Worm (Caenorhabditis elegans) whole organism, L4 larva: ENCODE measurements around the gene dhs-14.
A peak's percentile ranks its signal among the peaks of the same experiment; 100 is the strongest.

ENCODE experiments used
- F10B5.3 ChIP-seq: sonication (generic microtip); optimal IDR thresholded peaks from 2 replicates; lab custom pipeline; 2016; ENCODE audit warnings: mild to moderate bottlenecking, missing genetic modification characterization, missing compliant biosample characterization
- F26F4.8 ChIP-seq: fragments of 200-800 bp; sonication (Bioruptor generic); conservative IDR thresholded peaks from 2 replicates; pipeline ENCODE4 v1.3.6; 2022; ENCODE audit warnings: missing genetic modification characterization, missing compliant biosample characterization
- R02D3.7 ChIP-seq: fragments of 150-350 bp; sonication (generic microtip); optimal IDR thresholded peaks from 3 replicates; lab custom pipeline; 2014; ENCODE audit warnings: missing biosample characterization, missing genetic modification characterization
- T20F7.1 ChIP-seq: fragments of 200-800 bp; sonication (Bioruptor generic); optimal IDR thresholded peaks from 2 replicates; lab custom pipeline; 2018; ENCODE audit warnings: mild to moderate bottlenecking, missing genetic modification characterization, missing compliant biosample characterization
- Y105C5A.15 ChIP-seq: fragments of 200-800 bp; sonication (Bioruptor generic); IDR thresholded peaks from 2 replicates; pipeline ENCODE4 v1.3.6; 2022; ENCODE audit warnings: missing genetic modification characterization, missing compliant biosample characterization
- Y48G9A.11 ChIP-seq: fragments of 200-800 bp; sonication (Bioruptor generic); IDR thresholded peaks from 2 replicates; pipeline ENCODE4 v1.3.6; 2022; ENCODE audit warnings: missing genetic modification reagents, missing genetic modification characterization, missing compliant biosample characterization
- aha-1 ChIP-seq: fragments of 150-350 bp; peaks from one replicate; lab custom pipeline; 2014; ENCODE audit warnings: missing biosample characterization, missing genetic modification characterization
- ama-1 ChIP-seq: fragments of 150-350 bp; optimal IDR thresholded peaks from 2 replicates; lab custom pipeline; 2014; ENCODE audit warnings: inconsistent platforms, mixed read lengths
- attf-4 ChIP-seq: sonication (generic microtip); optimal IDR thresholded peaks from 3 replicates; lab custom pipeline; 2017; ENCODE audit warnings: missing biosample characterization, missing genetic modification characterization
- ceh-28 ChIP-seq: fragments of 150-350 bp; optimal IDR thresholded peaks from 2 replicates; lab custom pipeline; 2014; ENCODE audit warnings: missing biosample characterization, missing genetic modification reagents, missing genetic modification characterization
- ceh-62 ChIP-seq: sonication (generic microtip); optimal IDR thresholded peaks from 2 replicates; lab custom pipeline; 2017; ENCODE audit warnings: missing biosample characterization, missing genetic modification characterization
- ceh-82 ChIP-seq: sonication (generic microtip); optimal IDR thresholded peaks from 2 replicates; lab custom pipeline; 2017; ENCODE audit warnings: missing biosample characterization, missing genetic modification characterization
- ctbp-1 ChIP-seq: fragments of 200-800 bp; sonication (Bioruptor generic); IDR thresholded peaks from 2 replicates; pipeline ENCODE4 v1.3.6; 2022; ENCODE audit warnings: missing genetic modification reagents, missing genetic modification characterization, missing compliant biosample characterization
- daf-16 ChIP-seq, 3 experiments: sonication (generic microtip); optimal IDR thresholded peaks; 2 replicates each; lab custom pipeline; 2016 to 2017; ENCODE audit warnings: missing genetic modification characterization in 3 of 3, missing genetic modification reagents in 3 of 3, mild to moderate bottlenecking in 2 of 3, missing compliant biosample characterization in 2 of 3, missing biosample characterization in 1 of 3, moderate library complexity in 1 of 3
- dmd-9 ChIP-seq: fragments of 200-800 bp; sonication (Bioruptor generic); IDR thresholded peaks from 2 replicates; pipeline ENCODE4 v1.3.6; 2022; ENCODE audit warnings: missing genetic modification reagents, missing genetic modification characterization, missing compliant biosample characterization
- duxl-1 ChIP-seq: sonication (generic microtip); optimal IDR thresholded peaks from 2 replicates; lab custom pipeline; 2016; ENCODE audit warnings: mild to moderate bottlenecking, missing genetic modification characterization, moderate library complexity, missing compliant biosample characterization; ENCODE audit not compliant: poor library complexity
- egl-27 ChIP-seq: sonication (generic microtip); optimal IDR thresholded peaks from 3 replicates; lab custom pipeline; 2017; ENCODE audit warnings: missing biosample characterization, missing genetic modification reagents, missing genetic modification characterization
- lin-1 ChIP-seq: fragments of 200-800 bp; sonication (Bioruptor generic); IDR thresholded peaks from 2 replicates; pipeline ENCODE4 v1.3.6; 2022; ENCODE audit warnings: missing genetic modification reagents, missing genetic modification characterization, missing compliant biosample characterization
- lin-39 ChIP-seq: fragments of 150-350 bp; optimal IDR thresholded peaks from 2 replicates; lab custom pipeline; 2014; ENCODE audit warnings: missing biosample characterization, missing genetic modification reagents, missing genetic modification characterization
- lsy-2 ChIP-seq, 2 experiments: fragments of 150-350 bp in 1 of 2; sonication (generic microtip) in 1 of 2; optimal IDR thresholded peaks; 2 replicates each; lab custom pipeline; 2014 to 2017; ENCODE audit warnings: missing biosample characterization in 2 of 2, missing genetic modification characterization in 2 of 2
- mdl-1 ChIP-seq, 2 experiments: fragments of 150-350 bp in 1 of 2; sonication (generic microtip) in 1 of 2; optimal IDR thresholded peaks; 2 replicates each; lab custom pipeline; 2014 to 2017; ENCODE audit warnings: missing biosample characterization in 2 of 2, missing genetic modification characterization in 2 of 2
- mep-1 ChIP-seq: fragments of 150-350 bp; sonication (generic microtip); optimal IDR thresholded peaks from 3 replicates; lab custom pipeline; 2014; ENCODE audit warnings: missing biosample characterization, missing genetic modification characterization
- mxl-2 ChIP-seq: fragments of 200-800 bp; sonication (Bioruptor generic); conservative IDR thresholded peaks from 2 replicates; pipeline ENCODE4 v1.3.6; 2022; ENCODE audit warnings: missing genetic modification reagents, missing genetic modification characterization, missing compliant biosample characterization
- mxl-3 ChIP-seq: fragments of 200-800 bp; sonication (Bioruptor generic); optimal IDR thresholded peaks from 2 replicates; lab custom pipeline; 2018; ENCODE audit warnings: mild to moderate bottlenecking, missing genetic modification characterization, missing compliant biosample characterization
- nhr-10 ChIP-seq: fragments of 150-350 bp; optimal IDR thresholded peaks from 2 replicates; lab custom pipeline; 2014; ENCODE audit warnings: missing biosample characterization, missing genetic modification characterization
- nhr-111 ChIP-seq: fragments of 200-800 bp; sonication (Bioruptor generic); optimal IDR thresholded peaks from 2 replicates; lab custom pipeline; 2018; ENCODE audit warnings: mild to moderate bottlenecking, missing genetic modification characterization, missing compliant biosample characterization
- nhr-42 ChIP-seq: fragments of 200-800 bp; sonication (Bioruptor generic); IDR thresholded peaks from 2 replicates; pipeline ENCODE4 v1.3.6; 2022; ENCODE audit warnings: missing genetic modification characterization, missing compliant biosample characterization
- nhr-48 ChIP-seq: sonication (generic microtip); optimal IDR thresholded peaks from 2 replicates; lab custom pipeline; 2016; ENCODE audit warnings: mild to moderate bottlenecking, missing genetic modification characterization, missing compliant biosample characterization
- nhr-76 ChIP-seq: fragments of 150-350 bp; optimal IDR thresholded peaks from 2 replicates; lab custom pipeline; 2014; ENCODE audit warnings: missing biosample characterization, missing genetic modification characterization
- php-3 ChIP-seq: fragments of 200-800 bp; sonication (Bioruptor generic); IDR thresholded peaks from 2 replicates; pipeline ENCODE4 v1.3.6; 2022; ENCODE audit warnings: missing genetic modification reagents, missing genetic modification characterization, missing compliant biosample characterization
- rbr-2 ChIP-seq: sonication (generic microtip); optimal IDR thresholded peaks from 2 replicates; lab custom pipeline; 2016; ENCODE audit warnings: missing genotype, missing genetic modification characterization, missing compliant biosample characterization
- set-16 ChIP-seq: fragments of 200-800 bp; sonication (Bioruptor generic); IDR thresholded peaks from 2 replicates; pipeline ENCODE4 v1.3.6; 2022; ENCODE audit warnings: missing genetic modification reagents, missing genetic modification characterization, missing compliant biosample characterization
- snpc-1.2 ChIP-seq: fragments of 200-800 bp; sonication (Bioruptor generic); IDR thresholded peaks from 2 replicates; pipeline ENCODE4 v1.3.6; 2022; ENCODE audit warnings: missing genetic modification reagents, missing genetic modification characterization, missing compliant biosample characterization
- spr-1 ChIP-seq: sonication (generic microtip); optimal IDR thresholded peaks from 2 replicates; lab custom pipeline; 2016; ENCODE audit warnings: mild to moderate bottlenecking, missing genetic modification characterization, missing compliant biosample characterization
- tag-97 ChIP-seq: fragments of 200-800 bp; sonication (Bioruptor generic); IDR thresholded peaks from 2 replicates; pipeline ENCODE4 v1.3.6; 2022; ENCODE audit warnings: missing genetic modification characterization, missing compliant biosample characterization
- tra-1 ChIP-seq: fragments of 200-800 bp; sonication (Bioruptor generic); IDR thresholded peaks from 2 replicates; pipeline ENCODE4 v1.3.6; 2022; ENCODE audit warnings: missing genetic modification reagents, missing genetic modification characterization, missing compliant biosample characterization
- unc-130 ChIP-seq: sonication (generic microtip); optimal IDR thresholded peaks from 2 replicates; lab custom pipeline; 2016; ENCODE audit warnings: missing genetic modification reagents, missing genetic modification characterization, missing compliant biosample characterization
- unc-39 ChIP-seq: sonication (generic microtip); optimal IDR thresholded peaks from 2 replicates; lab custom pipeline; 2017; ENCODE audit warnings: missing biosample characterization, missing genetic modification characterization
- zag-1 ChIP-seq: fragments of 150-350 bp; optimal IDR thresholded peaks from 2 replicates; lab custom pipeline; 2014; ENCODE audit warnings: missing biosample characterization, missing genetic modification characterization
- zip-2 ChIP-seq: fragments of 150-350 bp; optimal IDR thresholded peaks from 2 replicates; lab custom pipeline; 2014; ENCODE audit warnings: missing biosample characterization, missing genetic modification characterization

Gene dhs-14

DNA sequence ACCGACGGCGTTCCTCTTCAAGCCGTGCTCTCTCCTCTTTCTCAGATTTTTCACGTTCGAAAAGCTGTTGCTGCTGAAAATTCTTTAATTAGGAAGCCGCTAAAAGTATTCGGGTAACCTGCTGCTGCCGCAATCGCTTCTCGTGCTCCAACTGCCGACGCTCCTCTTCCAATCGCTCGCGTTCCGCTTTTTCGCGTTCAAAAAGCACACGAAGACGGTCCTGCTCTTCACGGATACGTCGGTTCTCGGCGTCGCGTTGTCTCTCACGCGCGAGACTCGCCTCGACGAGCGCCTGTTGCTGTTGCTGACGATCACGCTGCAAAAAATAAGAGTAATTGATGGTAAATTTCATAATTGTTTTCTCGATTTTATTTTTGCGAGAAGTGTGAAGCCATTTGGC lies 35.7 kb upstream of the dhs-14 start:
- no peak for TF ChIP-seq mxl-2 (GFP tag; lab: Robert Waterston, UW)
- peak; percentile 47 for TF ChIP-seq aha-1 (tag; lab: Kevin White, UChicago)
- TF ChIP-seq tra-1, result no peak
- TF ChIP-seq F10B5.3 (tag; lab: Kevin White, UChicago), result no peak
- no peak for TF ChIP-seq Y48G9A.11 (GFP tag; lab: Robert Waterston, UW)
- no peak for TF ChIP-seq unc-39 (tag; lab: Kevin White, UChicago)
- no peak for TF ChIP-seq unc-130 (GFP tag; lab: Kevin White, UChicago)
- no peak for TF ChIP-seq spr-1
- TF ChIP-seq nhr-42 (GFP tag; lab: Robert Waterston, UW), result no peak
- TF ChIP-seq set-16, result peak; percentile 67
- TF ChIP-seq nhr-76 (tag; lab: Kevin White, UChicago), result no peak
- TF ChIP-seq T20F7.1 (GFP tag; lab: Kevin White, UChicago), result no peak
- TF ChIP-seq F26F4.8 (GFP tag; lab: Robert Waterston, UW), result no peak
- TF ChIP-seq daf-16 (GFP tag; optimal IDR thresholded peaks at IDR 0.05; lab: Kevin White, UChicago), result peak in 1 of 2 experiments; percentile 17
- no peak for TF ChIP-seq daf-16 (tag; optimal IDR thresholded peaks at IDR 0.05; lab: Kevin White, UChicago)

DNA sequence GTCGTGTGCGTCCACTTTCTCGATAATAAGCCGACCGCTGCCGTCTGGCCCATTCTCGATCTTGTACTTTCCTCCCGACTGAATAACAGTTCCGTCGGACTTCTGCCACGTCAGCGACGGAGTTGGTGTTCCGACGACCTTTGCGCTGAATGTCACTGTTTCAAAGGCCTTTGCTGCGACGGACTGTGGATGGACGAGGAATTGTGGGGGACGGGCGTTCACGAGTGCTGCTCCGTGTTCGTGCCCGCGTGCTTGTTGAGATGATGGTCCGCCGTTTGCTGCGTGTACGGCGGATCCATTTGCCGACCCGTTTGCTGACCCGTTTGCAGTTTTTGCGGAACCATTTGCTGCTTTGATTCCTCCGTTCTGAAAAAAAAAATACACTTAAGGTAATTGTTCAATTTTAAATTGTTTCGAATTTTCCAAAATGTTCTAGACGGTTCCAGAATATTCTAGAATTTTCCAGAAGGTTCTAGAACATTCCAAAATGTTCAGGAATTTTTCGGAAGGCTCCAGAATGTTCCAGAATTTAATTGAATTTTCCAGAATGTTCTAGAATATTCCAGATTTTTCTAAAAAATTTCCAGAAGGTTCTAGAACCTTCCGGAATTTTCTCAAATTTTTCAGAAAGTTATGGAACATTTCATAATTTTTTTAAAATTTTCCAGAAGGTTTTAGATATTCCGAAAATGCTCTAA lies 34.3 kb upstream of the dhs-14 start:
- TF ChIP-seq lin-39 (tag; lab: Kevin White, UChicago) (no peak), set-16 (peak; percentile 53; the same call in 1 of the 2 replicates)
- TF ChIP-seq, all 104 proteins: peak for 1

DNA sequence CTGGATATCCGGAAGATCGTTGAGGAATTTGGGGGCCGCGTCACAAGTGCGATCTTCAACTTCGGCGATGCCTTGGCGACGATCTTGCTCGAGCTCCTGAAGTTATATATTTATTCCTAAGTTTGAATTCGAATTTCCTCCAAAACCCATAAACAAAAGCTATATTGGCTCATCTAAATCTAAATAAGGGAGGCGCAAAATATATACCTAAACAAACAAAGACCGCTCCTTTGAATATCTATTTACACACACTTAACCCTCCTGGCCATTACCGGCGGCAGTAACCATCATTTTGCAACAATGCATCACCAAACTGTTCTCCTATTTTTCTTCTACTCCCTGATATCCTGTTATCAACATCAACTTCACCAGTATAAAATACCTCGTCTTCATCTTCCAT lies 31.0 kb upstream of the dhs-14 start, which contains the start of gene F54E2.2:
Gene F54E2.2, plus strand, starts transcription at position 301 of the 400 bp plus-strand sequence.
- TF ChIP-seq duxl-1 (tag; lab: Kevin White, UChicago) (no peak), mxl-3 (GFP tag; lab: Kevin White, UChicago) (no peak), R02D3.7 (tag; lab: Kevin White, UChicago) (no peak), tag-97 (GFP tag; lab: Robert Waterston, UW) (no peak)

DNA sequence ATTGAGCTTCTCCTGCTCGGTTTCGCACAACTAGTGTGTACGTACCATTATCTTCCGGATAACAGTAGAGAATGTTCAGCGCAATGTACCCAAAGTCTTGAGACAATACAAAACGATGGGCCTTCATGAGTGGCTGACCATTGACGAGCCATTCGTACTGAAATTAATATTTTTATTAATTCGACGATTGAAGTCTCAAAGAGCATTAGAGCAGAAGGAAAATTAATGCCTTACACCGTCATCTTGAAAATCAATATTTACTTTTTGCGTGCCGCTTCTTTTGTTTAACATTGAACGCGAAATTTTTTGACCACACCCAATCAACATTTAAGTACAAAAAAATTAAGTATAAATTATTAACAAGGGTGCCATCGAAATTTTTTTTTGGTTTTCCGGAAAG lies 28.0 kb upstream of the dhs-14 start:
- TF ChIP-seq tag-97 (GFP tag; lab: Robert Waterston, UW) (no peak), rbr-2 (tag; lab: Kevin White, UChicago) (no peak), mep-1 (no peak), aha-1 (tag; lab: Kevin White, UChicago) (peak; percentile 66), nhr-48 (tag; lab: Kevin White, UChicago) (no peak), unc-39 (tag; lab: Kevin White, UChicago) (no peak), snpc-1.2 (no peak)

DNA sequence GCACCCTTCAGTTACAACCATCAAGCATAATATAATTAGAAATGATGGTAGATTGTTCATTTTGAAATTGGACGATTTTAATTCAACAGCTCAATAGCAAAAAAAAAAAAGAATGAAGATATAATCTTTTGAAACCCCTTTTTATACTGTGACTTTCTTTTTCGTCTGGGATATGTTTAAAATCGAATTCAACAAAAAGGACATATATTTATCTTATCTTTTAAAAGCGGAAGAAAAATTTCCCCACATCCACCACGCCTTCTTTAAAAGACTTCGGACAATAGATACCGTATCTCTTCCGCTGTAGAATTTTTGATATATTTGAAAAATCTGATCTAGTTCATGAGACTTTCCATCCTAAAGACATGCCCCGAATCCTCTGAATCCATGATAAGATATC lies 15.8 kb upstream of the dhs-14 start, which contains the start of gene R05D8.11:
Gene R05D8.11, minus strand, starts transcription at position 101 of the 400 bp plus-strand sequence.
- TF ChIP-seq ama-1 (no peak), ctbp-1 (GFP tag; lab: Robert Waterston, UW) (no peak), nhr-48 (tag; lab: Kevin White, UChicago) (no peak), egl-27 (tag; lab: Kevin White, UChicago) (no peak), ceh-82 (no peak), Y105C5A.15 (GFP tag; lab: Robert Waterston, UW) (no peak), php-3 (GFP tag; lab: Robert Waterston, UW) (no peak), zip-2 (tag; lab: Kevin White, UChicago) (no peak), daf-16 (GFP tag; optimal IDR thresholded peaks at IDR 0.05; lab: Kevin White, UChicago) (no peak), daf-16 (tag; optimal IDR thresholded peaks at IDR 0.05; lab: Kevin White, UChicago) (no peak), lin-1 (GFP tag; lab: Robert Waterston, UW) (no peak), attf-4 (no peak), ceh-62 (tag; lab: Kevin White, UChicago) (no peak), lin-39 (tag; lab: Kevin White, UChicago) (no peak), ceh-28 (tag; lab: Kevin White, UChicago) (no peak), mdl-1 (tag; optimal IDR thresholded peaks at IDR 0.05; lab: Kevin White, UChicago) (no peak), zag-1 (tag; lab: Kevin White, UChicago) (no peak), lsy-2 (tag; optimal IDR thresholded peaks at IDR 0.05; lab: Kevin White, UChicago) (no peak), nhr-10 (no peak), dmd-9 (GFP tag; lab: Robert Waterston, UW) (no peak), nhr-111 (GFP tag; lab: Kevin White, UChicago) (no peak)
